Worm (Caenorhabditis elegans): ENCODE results near the gene Y57G11C.42.

Y57G11C.42 gene

DNA sequence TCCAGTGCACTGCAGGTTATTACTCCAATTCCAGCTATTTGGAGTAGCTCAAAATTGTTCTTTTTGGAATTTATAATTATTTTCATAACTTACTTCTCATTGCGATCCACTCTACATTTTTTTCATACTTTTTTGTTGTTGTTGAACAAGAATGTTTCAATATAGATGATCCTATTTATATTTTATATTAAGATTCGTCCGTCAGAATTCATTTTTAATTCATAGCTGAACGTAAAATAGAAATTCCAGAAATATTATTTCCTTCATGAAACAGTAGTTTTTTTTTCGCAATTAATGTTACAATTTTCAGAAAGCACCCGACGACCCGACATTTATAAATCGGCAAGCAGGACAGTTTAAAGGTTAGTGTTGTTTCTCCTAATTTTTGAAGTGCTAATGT is at the start of gene Y57G11C.42:
Y57G11C.42 (plus strand) TSS at position 301 of the 400 bp plus-strand sequence.
- no peak for TF ChIP-seq unc-62 (GFP tag; optimal IDR thresholded peaks at IDR 0.05)

ce11 chrIV:14679060-14679459 is 49.3 kb upstream of the Y57G11C.42 start:
- TF ChIP-seq unc-62 (GFP tag; optimal IDR thresholded peaks at IDR 0.05), result no peak

ce11 chrIV:14687716-14688115 is 40.6 kb upstream of the Y57G11C.42 start:
- no peak for TF ChIP-seq unc-62 (GFP tag; optimal IDR thresholded peaks at IDR 0.05)

ce11 chrIV:14699840-14700239 is 28.5 kb upstream of the Y57G11C.42 start, which contains the start of gene haf-8:
haf-8 (minus strand) TSS chrIV:14699940.
- TF ChIP-seq unc-62 (GFP tag; optimal IDR thresholded peaks at IDR 0.05), result no peak

- no peak for TF ChIP-seq unc-62 (GFP tag; optimal IDR thresholded peaks at IDR 0.05)
These were observed 24.2 kb upstream of the Y57G11C.42 start, which contains the start of gene Y57G11C.40 for ce11 chrIV:14704155-14704554. Y57G11C.40 (minus strand) TSS chrIV:14704255.

ce11 chrIV:14704952-14705351 is 23.4 kb upstream of the Y57G11C.42 start:
- TF ChIP-seq unc-62 (GFP tag; optimal IDR thresholded peaks at IDR 0.05), result no peak

- no peak for TF ChIP-seq unc-62 (GFP tag; optimal IDR thresholded peaks at IDR 0.05)
These were observed 22.0 kb upstream of the Y57G11C.42 start, which contains the start of gene Y57G11C.41 for ce11 chrIV:14706302-14706701. Y57G11C.41 (minus strand) TSS chrIV:14706402.

- TF ChIP-seq unc-62 (GFP tag; optimal IDR thresholded peaks at IDR 0.05), result no peak
These were observed 19.0 kb upstream of the Y57G11C.42 start, which contains the start of gene lgc-7 for ce11 chrIV:14709286-14709685. lgc-7 (plus strand) TSS chrIV:14709586.

- no peak for TF ChIP-seq unc-62 (GFP tag; optimal IDR thresholded peaks at IDR 0.05)
These were observed 12.8 kb upstream of the Y57G11C.42 start, which contains the start of gene lgc-8 for ce11 chrIV:14715500-14715899. lgc-8 (plus strand) TSS chrIV:14715800.

DNA sequence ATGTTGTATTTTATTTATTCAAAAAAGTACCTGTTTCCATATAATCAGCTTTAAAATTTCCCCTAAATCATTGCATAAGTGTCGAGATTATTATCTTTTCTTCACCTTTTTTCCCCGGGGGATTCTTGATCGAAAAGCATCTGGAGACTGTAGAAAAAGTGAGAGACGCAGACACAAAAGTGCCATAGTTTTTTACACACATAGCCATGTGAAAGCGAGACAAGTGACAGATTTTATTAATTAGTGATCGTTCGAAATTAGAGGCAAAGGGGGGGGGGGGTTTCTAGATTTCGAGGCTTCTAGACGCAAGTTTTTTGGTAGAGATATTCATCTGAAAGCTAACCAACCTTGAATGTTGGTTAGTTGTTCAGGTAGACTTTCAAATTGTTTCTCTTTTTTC is 947 bp downstream of the Y57G11C.42 start:
- no peak for TF ChIP-seq unc-62 (GFP tag; optimal IDR thresholded peaks at IDR 0.05)

DNA sequence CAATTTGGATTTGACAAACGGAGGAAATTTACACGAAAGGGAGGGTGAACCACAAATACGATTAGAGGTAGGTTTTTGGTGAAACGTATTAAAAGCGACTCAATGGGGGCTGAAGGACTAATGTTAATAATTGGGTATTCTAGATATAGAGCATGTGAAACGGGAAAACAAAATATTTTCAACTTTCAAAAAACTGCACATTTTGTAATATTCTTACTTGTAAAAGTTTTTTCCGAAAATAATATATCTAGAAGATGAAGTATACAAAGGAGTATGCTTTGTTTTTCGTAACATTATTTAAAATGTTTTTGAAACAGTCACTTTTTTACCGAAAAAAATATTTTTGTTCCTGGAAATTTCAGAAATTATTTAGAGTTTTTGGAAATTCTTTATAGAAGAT is 13.6 kb downstream of the Y57G11C.42 start:
- no peak for TF ChIP-seq unc-62 (GFP tag; optimal IDR thresholded peaks at IDR 0.05)

- no peak for TF ChIP-seq unc-62 (GFP tag; optimal IDR thresholded peaks at IDR 0.05)
These were observed 26.6 kb downstream of the Y57G11C.42 start, which contains the start of gene Y57G11C.499 for ce11 chrIV:14754912-14755311. Y57G11C.499 (minus strand) TSS chrIV:14754934.

ce11 chrIV:14757786-14758185 is 29.5 kb downstream of the Y57G11C.42 start:
- no peak for TF ChIP-seq unc-62 (GFP tag; optimal IDR thresholded peaks at IDR 0.05)

- TF ChIP-seq unc-62 (GFP tag; optimal IDR thresholded peaks at IDR 0.05), result no peak
These were observed 31.3 kb downstream of the Y57G11C.42 start for ce11 chrIV:14759662-14760061.

ce11 chrIV:14760845-14761244 is 32.5 kb downstream of the Y57G11C.42 start, which contains the start of gene ptp-5.2:
ptp-5.2 (minus strand) TSS chrIV:14760945.
- TF ChIP-seq unc-62 (GFP tag; optimal IDR thresholded peaks at IDR 0.05), result no peak

- TF ChIP-seq unc-62 (GFP tag; optimal IDR thresholded peaks at IDR 0.05), result no peak
These were observed 35.8 kb downstream of the Y57G11C.42 start for ce11 chrIV:14763938-14764718.

- TF ChIP-seq unc-62 (GFP tag; optimal IDR thresholded peaks at IDR 0.05), result no peak
These were observed 36.4 kb downstream of the Y57G11C.42 start for ce11 chrIV:14764719-14765173.
